Worm (Caenorhabditis elegans) whole organism, L1 larva: ENCODE measurements around the gene memo-1.

Experiments
- egl-27 ChIP-seq, 2 experiments: fragments of 150-350 bp in 1 of 2; sonication (generic microtip); optimal IDR thresholded peaks; 3 replicates each; lab custom pipeline; 2017 to 2018; ENCODE audit warnings: missing biosample characterization in 2 of 2, missing genetic modification characterization in 2 of 2, missing genetic modification reagents in 2 of 2
- unc-62 ChIP-seq: fragments of 150-350 bp; optimal IDR thresholded peaks from 2 replicates; lab custom pipeline; 2014; ENCODE audit warnings: missing biosample characterization, missing genetic modification reagents, missing genetic modification characterization

ce11 chrV:7809320-7810256, 37.4 kb downstream of the memo-1 start, which contains the start of gene ZK742.3:
- TF ChIP-seq unc-62 (GFP tag; lab: Kevin White, UChicago) (no peak), egl-27 (tag; optimal IDR thresholded peaks at IDR 0.05; lab: Kevin White, UChicago) (no peak)
